Fruit fly (Drosophila melanogaster): ENCODE results near the gene tkv.

tkv gene

dm6 chr2L:5195639-5196038 lies 75.5 kb downstream of the tkv start (continued):
- TF ChIP-seq CG10267 (tag; optimal IDR thresholded peaks at IDR 0.05): no peak
- TF ChIP-seq crol (GFP tag; IDR thresholded peaks at IDR 0.05): no peak

dm6 chr2L:5186543-5186942 lies 84.6 kb downstream of the tkv start:
- TF ChIP-seq CG2199 (GFP tag; IDR thresholded peaks at IDR 0.05) (0 out of 3 replicates have a peak, but pooled peaks have one; percentile 63), CG8388 (GFP tag; optimal IDR thresholded peaks at IDR 0.05) (peak; percentile 83), Optix (GFP tag; IDR thresholded peaks at IDR 0.05) (no peak), Dref (GFP tag; IDR thresholded peaks at IDR 0.05) (0 out of 2 replicates have a peak, but pooled peaks have one; percentile 23), CG15479 (GFP tag; optimal IDR thresholded peaks at IDR 0.05) (peak; percentile 57), fd102C (GFP tag; optimal IDR thresholded peaks at IDR 0.05) (no peak), Drgx (GFP tag; IDR thresholded peaks at IDR 0.05) (0 out of 2 replicates have a peak, but pooled peaks have one; percentile 31), CG11093 (GFP tag; IDR thresholded peaks at IDR 0.05) (no peak), CG34376 (GFP tag; optimal IDR thresholded peaks at IDR 0.05) (no peak), ind (GFP tag; optimal IDR thresholded peaks at IDR 0.05) (no peak)
